Worm (Caenorhabditis elegans) whole organism, dauer: ENCODE results near the gene vha-17.

Experiments
- unc-62 ChIP-seq: sonication (generic microtip); optimal IDR thresholded peaks from 2 replicates; lab custom pipeline; 2017; ENCODE audit warnings: missing biosample characterization, missing genetic modification reagents, missing genetic modification characterization

The vha-17 gene

DNA sequence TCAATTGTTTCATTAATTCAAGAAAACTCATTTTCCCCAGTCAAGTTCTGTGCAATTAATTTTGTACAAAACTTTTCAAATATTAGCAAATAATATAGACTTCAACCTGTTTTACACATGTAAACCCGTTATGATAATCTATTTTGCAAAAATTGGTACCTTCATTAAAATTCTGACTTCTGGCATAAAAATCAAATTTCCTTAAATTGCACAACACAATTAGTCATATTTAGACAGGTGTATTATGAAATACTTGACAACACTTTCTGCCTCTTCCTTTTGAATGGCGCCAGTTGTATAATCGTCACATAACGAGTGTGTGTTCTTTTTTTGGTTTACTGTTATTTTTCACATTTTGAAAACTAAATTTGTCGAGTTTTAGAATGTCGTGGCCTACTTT is 49.5 kb downstream of the vha-17 start, which contains the start of gene fbxc-58:
fbxc-58 (plus strand) TSS at position 383 of the 400 bp plus-strand sequence.
- no peak for TF ChIP-seq unc-62 (GFP tag; lab: Kevin White, UChicago)
